Worm (Caenorhabditis elegans) whole organism, mixed stage, embryonic: ENCODE results near the gene osm-5.

Source experiments
- M03D4.4 ChIP-seq: sonication (generic microtip); optimal IDR thresholded peaks from 2 replicates; lab custom pipeline; 2017; ENCODE audit warnings: mild to moderate bottlenecking, missing genetic modification characterization, missing compliant biosample characterization
- bed-3 ChIP-seq: fragments of 200-800 bp; sonication (Bioruptor generic); optimal IDR thresholded peaks from 3 replicates; lab custom pipeline; 2018; ENCODE audit warnings: mild to moderate bottlenecking, missing genetic modification characterization, moderate library complexity, missing compliant biosample characterization
- ceh-39 ChIP-seq: fragments of 150-350 bp; optimal IDR thresholded peaks from 2 replicates; lab custom pipeline; 2014; ENCODE audit warnings: missing biosample characterization, missing genetic modification characterization
- ceh-43 ChIP-seq: fragments of 200-800 bp; sonication (Bioruptor generic); optimal IDR thresholded peaks from 2 replicates; lab custom pipeline; 2018; ENCODE audit warnings: mild to moderate bottlenecking, missing genetic modification characterization, moderate library complexity, missing compliant biosample characterization
- ceh-83 ChIP-seq: fragments of 200-800 bp; sonication (Bioruptor generic); optimal IDR thresholded peaks from 2 replicates; lab custom pipeline; 2018; ENCODE audit warnings: mild to moderate bottlenecking, missing genetic modification characterization, missing compliant biosample characterization
- ces-1 ChIP-seq: fragments of 150-350 bp; optimal IDR thresholded peaks from 2 replicates; lab custom pipeline; 2014; ENCODE audit warnings: missing biosample characterization, missing genetic modification reagents, missing genetic modification characterization
- cnd-1 ChIP-seq: fragments of 200-800 bp; sonication (Bioruptor generic); optimal IDR thresholded peaks from 2 replicates; lab custom pipeline; 2018; ENCODE audit warnings: mild to moderate bottlenecking, missing genetic modification characterization, missing compliant biosample characterization
- drap-1 ChIP-seq: fragments of 200-800 bp; sonication (Bioruptor generic); optimal IDR thresholded peaks from 3 replicates; lab custom pipeline; 2018; ENCODE audit warnings: mild to moderate bottlenecking, missing genetic modification characterization, missing compliant biosample characterization
- elt-1 ChIP-seq: sonication (generic microtip); optimal IDR thresholded peaks from 2 replicates; lab custom pipeline; 2017; ENCODE audit warnings: missing genetic modification characterization, mild to moderate bottlenecking, missing compliant biosample characterization, antibody characterized with exemption, moderate library complexity, borderline replicate concordance; ENCODE audit not compliant: insufficient read depth
- flh-1 ChIP-seq: fragments of 200-800 bp; sonication (Bioruptor generic); optimal IDR thresholded peaks from 2 replicates; lab custom pipeline; 2018; ENCODE audit warnings: mild to moderate bottlenecking, missing genetic modification characterization, moderate library complexity, missing compliant biosample characterization
- ham-2 ChIP-seq: fragments of 200-800 bp; sonication (Bioruptor generic); optimal IDR thresholded peaks from 2 replicates; lab custom pipeline; 2018; ENCODE audit warnings: mild to moderate bottlenecking, missing genetic modification characterization, missing compliant biosample characterization
- lin-13 ChIP-seq: fragments of 150-350 bp; optimal IDR thresholded peaks from 2 replicates; lab custom pipeline; 2014; ENCODE audit warnings: missing biosample characterization, missing genetic modification characterization
- lin-32 ChIP-seq: fragments of 200-800 bp; sonication (Bioruptor generic); optimal IDR thresholded peaks from 2 replicates; lab custom pipeline; 2018; ENCODE audit warnings: mild to moderate bottlenecking, missing genetic modification characterization, missing compliant biosample characterization
- lsy-2 ChIP-seq: fragments of 150-350 bp; optimal IDR thresholded peaks from 2 replicates; lab custom pipeline; 2014; ENCODE audit warnings: missing biosample characterization, missing genetic modification characterization
- mab-5 ChIP-seq: fragments of 150-350 bp; optimal IDR thresholded peaks from 2 replicates; lab custom pipeline; 2014; ENCODE audit warnings: missing biosample characterization, missing genetic modification characterization
- mep-1 ChIP-seq: fragments of 150-350 bp; optimal IDR thresholded peaks from 2 replicates; lab custom pipeline; 2017; ENCODE audit warnings: missing biosample characterization, missing genetic modification reagents, missing genetic modification characterization, inconsistent platforms
- mls-2 ChIP-seq: sonication (generic microtip); optimal IDR thresholded peaks from 2 replicates; lab custom pipeline; 2016; ENCODE audit warnings: mild to moderate bottlenecking, missing genetic modification characterization, moderate library complexity, missing compliant biosample characterization
- nhr-12 ChIP-seq: fragments of 150-350 bp; optimal IDR thresholded peaks from 2 replicates; lab custom pipeline; 2014; ENCODE audit warnings: missing biosample characterization, missing genetic modification characterization
- nhr-2 ChIP-seq: fragments of 150-350 bp; optimal IDR thresholded peaks from 2 replicates; lab custom pipeline; 2014; ENCODE audit warnings: missing biosample characterization, missing genetic modification characterization
- nhr-237 ChIP-seq: fragments of 150-350 bp; optimal IDR thresholded peaks from 2 replicates; lab custom pipeline; 2014; ENCODE audit warnings: missing biosample characterization, missing genetic modification characterization
- nhr-76 ChIP-seq: sonication (generic microtip); optimal IDR thresholded peaks from 2 replicates; lab custom pipeline; 2017; ENCODE audit warnings: missing biosample characterization, missing genetic modification characterization
- pha-4 ChIP-seq: fragments of 150-350 bp; optimal IDR thresholded peaks from 2 replicates; lab custom pipeline; 2018; ENCODE audit warnings: missing biosample characterization, missing genetic modification reagents, missing genetic modification characterization
- sem-2 ChIP-seq: fragments of 200-800 bp; sonication (Bioruptor generic); optimal IDR thresholded peaks from 2 replicates; lab custom pipeline; 2018; ENCODE audit warnings: mild to moderate bottlenecking, missing genetic modification characterization, missing compliant biosample characterization
- snpc-4 ChIP-seq: fragments of 150-350 bp; optimal IDR thresholded peaks from 2 replicates; lab custom pipeline; 2014; ENCODE audit warnings: missing biosample characterization, missing genetic modification characterization
- sptf-1 ChIP-seq: sonication (generic microtip); optimal IDR thresholded peaks from 2 replicates; lab custom pipeline; 2017; ENCODE audit warnings: mild to moderate bottlenecking, missing genetic modification characterization, moderate library complexity, missing compliant biosample characterization
- tbx-8 ChIP-seq: fragments of 200-800 bp; sonication (Bioruptor generic); optimal IDR thresholded peaks from 2 replicates; lab custom pipeline; 2018; ENCODE audit warnings: mild to moderate bottlenecking, missing genetic modification characterization, moderate library complexity, missing compliant biosample characterization
- unc-120 ChIP-seq: sonication (generic microtip); optimal IDR thresholded peaks from 2 replicates; lab custom pipeline; 2017; ENCODE audit warnings: missing genetic modification characterization, missing compliant biosample characterization; ENCODE audit not compliant: poor library complexity, severe bottlenecking
- unc-39 ChIP-seq: fragments of 150-350 bp; optimal IDR thresholded peaks from 2 replicates; lab custom pipeline; 2014; ENCODE audit warnings: missing biosample characterization, missing genetic modification characterization
- unc-62 ChIP-seq: fragments of 150-350 bp; optimal IDR thresholded peaks from 2 replicates; lab custom pipeline; 2014; ENCODE audit warnings: missing biosample characterization, missing genetic modification reagents, missing genetic modification characterization
- zip-8 ChIP-seq: fragments of 150-350 bp; optimal IDR thresholded peaks from 2 replicates; lab custom pipeline; 2014; ENCODE audit warnings: missing biosample characterization, missing genetic modification characterization
- ztf-11 ChIP-seq: fragments of 150-350 bp; optimal IDR thresholded peaks from 2 replicates; lab custom pipeline; 2014; ENCODE audit warnings: missing biosample characterization, missing genetic modification characterization

Gene osm-5

ce11 chrX:2955628-2956027 is 28.4 kb upstream of the osm-5 start:
- no peak for TF ChIP-seq lsy-2 (tag; lab: Kevin White, UChicago)
- TF ChIP-seq mab-5 (tag; lab: Kevin White, UChicago) = no peak
- no peak for TF ChIP-seq mls-2 (tag; lab: Kevin White, UChicago)
- no peak for TF ChIP-seq elt-1 (tag; lab: Kevin White, UChicago)
- no peak for TF ChIP-seq M03D4.4 (tag; lab: Kevin White, UChicago)
- no peak for TF ChIP-seq nhr-237 (tag; lab: Kevin White, UChicago)
- TF ChIP-seq ham-2 (GFP tag; lab: Kevin White, UChicago) = no peak
- no peak for TF ChIP-seq snpc-4 (tag; lab: Kevin White, UChicago)
- no peak for TF ChIP-seq ces-1 (GFP tag; lab: Kevin White, UChicago)
- no peak for TF ChIP-seq ztf-11
- no peak for TF ChIP-seq mep-1
- TF ChIP-seq pha-4 (tag; lab: Kevin White, UChicago) = no peak
- TF ChIP-seq ceh-39 = no peak
- TF ChIP-seq drap-1 (GFP tag; lab: Kevin White, UChicago) = no peak
- TF ChIP-seq lin-32 = no peak
- no peak for TF ChIP-seq sptf-1 (tag; lab: Kevin White, UChicago)
- no peak for TF ChIP-seq nhr-76 (tag; lab: Kevin White, UChicago)

- TF ChIP-seq flh-1 (GFP tag; lab: Kevin White, UChicago) = no peak
- TF ChIP-seq unc-39 (tag; lab: Kevin White, UChicago) = no peak
- TF ChIP-seq ztf-11 = no peak
- no peak for TF ChIP-seq drap-1 (GFP tag; lab: Kevin White, UChicago)
- TF ChIP-seq pha-4 (tag; lab: Kevin White, UChicago) = no peak
- no peak for TF ChIP-seq mep-1
- TF ChIP-seq lin-32 = no peak
- no peak for TF ChIP-seq tbx-8 (GFP tag; lab: Kevin White, UChicago)
- TF ChIP-seq nhr-12 = no peak
- no peak for TF ChIP-seq sptf-1 (tag; lab: Kevin White, UChicago)
- no peak for TF ChIP-seq ceh-43 (GFP tag; lab: Kevin White, UChicago)
- TF ChIP-seq nhr-76 (tag; lab: Kevin White, UChicago) = no peak
- TF ChIP-seq ceh-83 (GFP tag; lab: Kevin White, UChicago) = no peak
- no peak for TF ChIP-seq zip-8 (tag; lab: Kevin White, UChicago)
- no peak for TF ChIP-seq sem-2 (GFP tag; lab: Kevin White, UChicago)
- TF ChIP-seq unc-120 (tag; lab: Kevin White, UChicago) = no peak
- no peak for TF ChIP-seq bed-3 (GFP tag; lab: Kevin White, UChicago)
These were observed 26.5 kb upstream of the osm-5 start, which contains the start of gene gbb-1 for ce11 chrX:2957446-2957985. TSS of gene gbb-1 (plus strand) at chrX:2957935.

- no peak for TF ChIP-seq nhr-237 (tag; lab: Kevin White, UChicago)
- TF ChIP-seq ham-2 (GFP tag; lab: Kevin White, UChicago) = no peak
- no peak for TF ChIP-seq unc-62 (GFP tag; lab: Kevin White, UChicago)
- TF ChIP-seq cnd-1 (tag; lab: Kevin White, UChicago) = no peak
- TF ChIP-seq ceh-39 = no peak
- no peak for TF ChIP-seq bed-3 (GFP tag; lab: Kevin White, UChicago)
- TF ChIP-seq unc-39 (tag; lab: Kevin White, UChicago) = no peak
- no peak for TF ChIP-seq elt-1 (tag; lab: Kevin White, UChicago)
- no peak for TF ChIP-seq ceh-83 (GFP tag; lab: Kevin White, UChicago)
- TF ChIP-seq lsy-2 (tag; lab: Kevin White, UChicago) = no peak
- no peak for TF ChIP-seq pha-4 (tag; lab: Kevin White, UChicago)
- no peak for TF ChIP-seq snpc-4 (tag; lab: Kevin White, UChicago)
- no peak for TF ChIP-seq tbx-8 (GFP tag; lab: Kevin White, UChicago)
- no peak for TF ChIP-seq M03D4.4 (tag; lab: Kevin White, UChicago)
- no peak for TF ChIP-seq lin-32
- no peak for TF ChIP-seq ceh-43 (GFP tag; lab: Kevin White, UChicago)
- TF ChIP-seq lin-13 = no peak
- no peak for TF ChIP-seq mls-2 (tag; lab: Kevin White, UChicago)
These were observed 23.4 kb upstream of the osm-5 start for ce11 chrX:2960703-2961102.

ce11 chrX:2966252-2966651 is 17.8 kb upstream of the osm-5 start:
- TF ChIP-seq ceh-83 (GFP tag; lab: Kevin White, UChicago) (no peak), ceh-43 (GFP tag; lab: Kevin White, UChicago) (no peak), unc-39 (tag; lab: Kevin White, UChicago) (no peak), lin-32 (no peak), nhr-76 (tag; lab: Kevin White, UChicago) (no peak), nhr-2 (tag; lab: Kevin White, UChicago) (no peak), cnd-1 (tag; lab: Kevin White, UChicago) (no peak), tbx-8 (GFP tag; lab: Kevin White, UChicago) (no peak), mab-5 (tag; lab: Kevin White, UChicago) (no peak), zip-8 (tag; lab: Kevin White, UChicago) (no peak), nhr-237 (tag; lab: Kevin White, UChicago) (no peak), M03D4.4 (tag; lab: Kevin White, UChicago) (no peak), snpc-4 (tag; lab: Kevin White, UChicago) (no peak), mep-1 (no peak), ztf-11 (no peak)
